Fruit fly (Drosophila melanogaster): Measurements from ENCODE around the gene CG42831.
A peak's percentile ranks its signal among the peaks of the same experiment; 100 is the strongest.

CG42831 gene

dm6 chr3L:10817670-10818650, 3.3 kb downstream of the CG42831 start (continued):
- TF ChIP-seq ind (GFP tag; optimal IDR thresholded peaks at IDR 0.05) (peak; percentile 18), slbo (GFP tag; IDR thresholded peaks at IDR 0.05) (peak; percentile 17; the same call in 1 of the 2 replicates), crol (GFP tag; IDR thresholded peaks at IDR 0.05) (peak; percentile 29; the same call in 1 of the 2 replicates), zen (tag; optimal IDR thresholded peaks at IDR 0.05) (no peak), CG18262 (tag; optimal IDR thresholded peaks at IDR 0.05) (peak; percentile 49), pb (GFP tag; optimal IDR thresholded peaks at IDR 0.05) (no peak), CG6791 (GFP tag; IDR thresholded peaks at IDR 0.05; ENCODE audit: partially characterized antibody) (0 out of 3 replicates have a peak, but pooled peaks have one; percentile 47), CG2678 (tag; optimal IDR thresholded peaks at IDR 0.05) (peak; percentile 64), CG10209 (GFP tag; optimal IDR thresholded peaks at IDR 0.05) (peak; percentile 21), bcd (GFP tag; optimal IDR thresholded peaks at IDR 0.05) (peak; percentile 27), vvl (GFP tag; IDR thresholded peaks at IDR 0.05) (no peak; the same call in 1 of the 2 replicates), CG17568 (GFP tag; optimal IDR thresholded peaks at IDR 0.05) (no peak), chinmo (GFP tag; IDR thresholded peaks at IDR 0.05; ENCODE audit: partially characterized antibody) (0 out of 4 replicates have a peak, but pooled peaks have one; percentile 70), CG16863 (GFP tag; optimal IDR thresholded peaks at IDR 0.05) (no peak), D19A (tag; optimal IDR thresholded peaks at IDR 0.05) (no peak), Camta (GFP tag; optimal IDR thresholded peaks at IDR 0.05) (no peak), oc (tag; optimal IDR thresholded peaks at IDR 0.05) (no peak), TFAM (GFP tag; optimal IDR thresholded peaks at IDR 0.05) (no peak), Rfx (GFP tag; IDR thresholded peaks at IDR 0.05) (no peak), CG3726 (GFP tag; IDR thresholded peaks at IDR 0.05) (no peak), CG10654 (GFP tag; optimal IDR thresholded peaks at IDR 0.05) (no peak), nerfin-2 (GFP tag; IDR thresholded peaks at IDR 0.05; ENCODE audit: partially characterized antibody) (no peak), nerfin-1 (tag; optimal IDR thresholded peaks at IDR 0.05) (peak; percentile 5), Lpt (GFP tag; optimal IDR thresholded peaks at IDR 0.05) (no peak), CG8089 (GFP tag; optimal IDR thresholded peaks at IDR 0.05) (no peak), unc-4 (GFP tag; IDR thresholded peaks at IDR 0.05; ENCODE audit: partially characterized antibody) (no peak), caup (GFP tag; optimal IDR thresholded peaks at IDR 0.05; ENCODE audit: severe bottlenecking) (no peak), CG6813 (GFP tag; optimal IDR thresholded peaks at IDR 0.05) (no peak), Aef1 (GFP tag; IDR thresholded peaks at IDR 0.05) (no peak), Hmr (GFP tag; optimal IDR thresholded peaks at IDR 0.05) (peak; percentile 30), H15 (GFP tag; IDR thresholded peaks at IDR 0.05) (no peak), ara (GFP tag; IDR thresholded peaks at IDR 0.05) (no peak), gt (GFP tag; IDR thresholded peaks at IDR 0.05) (no peak), BEAF-32 (GFP tag; optimal IDR thresholded peaks at IDR 0.05) (no peak), CG4617 (GFP tag; optimal IDR thresholded peaks at IDR 0.05; ENCODE audit: borderline replicate concordance) (no peak), CG12299 (tag; optimal IDR thresholded peaks at IDR 0.05) (no peak), CG30020 (tag; optimal IDR thresholded peaks at IDR 0.05) (no peak), ro (GFP tag; IDR thresholded peaks at IDR 0.05) (no peak), CG30403 (GFP tag; optimal IDR thresholded peaks at IDR 0.05) (peak; percentile 46), NK7.1 (GFP tag; optimal IDR thresholded peaks at IDR 0.05) (no peak), ATbp (GFP tag; optimal IDR thresholded peaks at IDR 0.05) (no peak), Hr51 (GFP tag; optimal IDR thresholded peaks at IDR 0.05) (peak in 1 of 2 experiments; percentile 44), tna (GFP tag; IDR thresholded peaks at IDR 0.05; ENCODE audit: partially characterized antibody) (no peak), CG7556 (GFP tag; optimal IDR thresholded peaks at IDR 0.05) (peak; percentile 67), Xbp1 (GFP tag; optimal IDR thresholded peaks at IDR 0.05) (peak; percentile 19), Awh (GFP tag; IDR thresholded peaks at IDR 0.05) (0 out of 2 replicates have a peak, but pooled peaks have one; percentile 11), Gug (GFP tag; IDR thresholded peaks at IDR 0.05) (no peak), yki (optimal IDR thresholded peaks at IDR 0.05) (no peak)

Data from whole organism, embryonic.